Fruit fly (Drosophila melanogaster): ENCODE data around the gene pigeon.

Gene pigeon

dm6 chr2L:19158679-19159551, 26.9 kb upstream of the pigeon start (continued):
- no peak for TF ChIP-seq CG2129 (GFP tag; IDR thresholded peaks at IDR 0.05; ENCODE audit: partially characterized antibody)
- peak; percentile 10 for TF ChIP-seq PHDP (tag; optimal IDR thresholded peaks at IDR 0.05)
- peak; percentile 20 for TF ChIP-seq nmo (GFP tag; optimal IDR thresholded peaks at IDR 0.05)
- no peak for TF ChIP-seq CG9876 (GFP tag; optimal IDR thresholded peaks at IDR 0.05)
- TF ChIP-seq amos (GFP tag; IDR thresholded peaks at IDR 0.05; ENCODE audit: partially characterized antibody): no peak
- no peak for TF ChIP-seq Hey (tag; optimal IDR thresholded peaks at IDR 0.05)
- TF ChIP-seq dpn (GFP tag; optimal IDR thresholded peaks at IDR 0.05): peak; percentile 3 to 35
- no peak for TF ChIP-seq Nf-YC (tag; optimal IDR thresholded peaks at IDR 0.05)
- no peak for TF ChIP-seq Gsc (GFP tag; IDR thresholded peaks at IDR 0.05)
- peak; percentile 51 for TF ChIP-seq Xbp1 (GFP tag; optimal IDR thresholded peaks at IDR 0.05)
- no peak for TF ChIP-seq CG1603 (tag; optimal IDR thresholded peaks at IDR 0.05)
- no peak for TF ChIP-seq Elba2 (GFP tag; optimal IDR thresholded peaks at IDR 0.05)
- no peak; the same call in 1 of the 2 replicates for TF ChIP-seq CG10366 (GFP tag; IDR thresholded peaks at IDR 0.05)
- TF ChIP-seq chm (GFP tag; IDR thresholded peaks at IDR 0.05): no peak; the same call in 1 of the 2 replicates
- no peak for TF ChIP-seq en (GFP tag; optimal IDR thresholded peaks at IDR 0.05)
- peak; percentile 69 for TF ChIP-seq CG4360 (GFP tag; IDR thresholded peaks at IDR 0.05)
- TF ChIP-seq unc-4 (GFP tag; IDR thresholded peaks at IDR 0.05; ENCODE audit: partially characterized antibody): no peak
- TF ChIP-seq CG17328 (GFP tag; IDR thresholded peaks at IDR 0.05): 0 out of 2 replicates have a peak, but pooled peaks have one; percentile 12
- peak; percentile 32 for TF ChIP-seq Sox100B (GFP tag; optimal IDR thresholded peaks at IDR 0.05)
- TF ChIP-seq CG18764 (GFP tag; optimal IDR thresholded peaks at IDR 0.05): no peak
- TF ChIP-seq CG7372 (GFP tag; IDR thresholded peaks at IDR 0.05): 0 out of 2 replicates have a peak, but pooled peaks have one; percentile 36
- peak; percentile 48 for TF ChIP-seq tio (GFP tag; optimal IDR thresholded peaks at IDR 0.05)
- no peak for TF ChIP-seq sd (tag; optimal IDR thresholded peaks at IDR 0.05)
- TF ChIP-seq Dip3 (GFP tag; optimal IDR thresholded peaks at IDR 0.05): no peak
- TF ChIP-seq bigmax (GFP tag; optimal IDR thresholded peaks at IDR 0.05): no peak
- TF ChIP-seq Drgx (GFP tag; IDR thresholded peaks at IDR 0.05): peak; percentile 70
- no peak for TF ChIP-seq Opbp (GFP tag; IDR thresholded peaks at IDR 0.05; ENCODE audit: partially characterized antibody)
- no peak for TF ChIP-seq fd3F (GFP tag; optimal IDR thresholded peaks at IDR 0.05)
- peak; percentile 27 for TF ChIP-seq CG13775 (GFP tag; optimal IDR thresholded peaks at IDR 0.05)
- no peak for TF ChIP-seq D19B (GFP tag; optimal IDR thresholded peaks at IDR 0.05)
- no peak for TF ChIP-seq schlank (tag; optimal IDR thresholded peaks at IDR 0.05)
- no peak for TF ChIP-seq CG3726 (GFP tag; IDR thresholded peaks at IDR 0.05)
- TF ChIP-seq CG10979 (tag; optimal IDR thresholded peaks at IDR 0.05): peak; percentile 9
- TF ChIP-seq lola (GFP tag; optimal IDR thresholded peaks at IDR 0.05): peak in 1 of 3 experiments; percentile 27
- no peak for TF ChIP-seq CG32532 (GFP tag; IDR thresholded peaks at IDR 0.05)
- TF ChIP-seq Vsx1 (GFP tag; optimal IDR thresholded peaks at IDR 0.05): peak; percentile 56
- peak; percentile 84 for TF ChIP-seq cg (GFP tag; optimal IDR thresholded peaks at IDR 0.05)
- no peak for TF ChIP-seq ems (GFP tag; optimal IDR thresholded peaks at IDR 0.05)
- no peak for TF ChIP-seq Aef1 (GFP tag; IDR thresholded peaks at IDR 0.05)
- TF ChIP-seq HHEX (GFP tag; optimal IDR thresholded peaks at IDR 0.05): peak; percentile 29
- TF ChIP-seq CG4424 (GFP tag; optimal IDR thresholded peaks at IDR 0.05): peak; percentile 60
- peak; percentile 14 for TF ChIP-seq ATbp (GFP tag; optimal IDR thresholded peaks at IDR 0.05)
- no peak for TF ChIP-seq Atf3 (GFP tag; optimal IDR thresholded peaks at IDR 0.05)
- no peak for TF ChIP-seq CG18011 (GFP tag; optimal IDR thresholded peaks at IDR 0.05)
- TF ChIP-seq TFAM (GFP tag; optimal IDR thresholded peaks at IDR 0.05): no peak
- no peak for TF ChIP-seq D19A (tag; optimal IDR thresholded peaks at IDR 0.05)
- peak; percentile 28 for TF ChIP-seq CG15696 (tag; optimal IDR thresholded peaks at IDR 0.05)
- no peak for TF ChIP-seq CG11560 (tag; IDR thresholded peaks at IDR 0.05)
